Fruit fly (Drosophila melanogaster) whole organism, embryonic: ENCODE measurements around the gene Os-C.

Source experiments
- Aef1 ChIP-seq: fragments of 200-800 bp; sonication (Bioruptor generic); IDR thresholded peaks from 3 replicates; pipeline ENCODE4 v1.3.6; 2022; ENCODE audit warnings: missing biosample characterization, missing genetic modification characterization
- B-H1 ChIP-seq: fragments of 200-800 bp; sonication (Bioruptor generic); IDR thresholded peaks from 3 replicates; pipeline ENCODE4 v1.3.6; 2022; ENCODE audit warnings: missing biosample characterization, missing genetic modification characterization
- CG10274 ChIP-seq: fragments of 200-800 bp; sonication (Bioruptor generic); optimal IDR thresholded peaks from 3 replicates; lab custom pipeline; 2017; ENCODE audit warnings: missing biosample characterization, mild to moderate bottlenecking, missing genetic modification characterization
- CG11560 ChIP-seq: fragments of 200-800 bp; sonication (Bioruptor generic); IDR thresholded peaks from 3 replicates; pipeline ENCODE4 v1.3.6; 2022; ENCODE audit warnings: missing biosample characterization, missing genetic modification characterization
- CG12391 ChIP-seq: fragments of 200-800 bp; sonication (Bioruptor generic); optimal IDR thresholded peaks from 3 replicates; lab custom pipeline; 2018; ENCODE audit warnings: missing biosample characterization, mild to moderate bottlenecking, missing genetic modification characterization, moderate library complexity
- CG14710 ChIP-seq: fragments of 200-800 bp; sonication (Bioruptor generic); optimal IDR thresholded peaks from 3 replicates; lab custom pipeline; 2019; ENCODE audit warnings: missing biosample characterization, mild to moderate bottlenecking, missing genetic modification characterization, moderate library complexity
- CG1529 ChIP-seq: fragments of 200-800 bp; sonication (Bioruptor generic); optimal IDR thresholded peaks from 3 replicates; lab custom pipeline; 2018; ENCODE audit warnings: missing biosample characterization, missing genetic modification characterization
- CG16815 ChIP-seq: fragments of 200-800 bp; sonication (Bioruptor generic); optimal IDR thresholded peaks from 3 replicates; lab custom pipeline; 2017; ENCODE audit warnings: missing biosample characterization, mild to moderate bottlenecking, missing genetic modification characterization
- CG17361 ChIP-seq: fragments of 200-800 bp; sonication (Bioruptor generic); IDR thresholded peaks from 3 replicates; pipeline ENCODE4 v1.3.6; 2022; ENCODE audit warnings: missing biosample characterization, missing genetic modification characterization
- CG17568 ChIP-seq: fragments of 200-800 bp; sonication (Bioruptor generic); optimal IDR thresholded peaks from 2 replicates; lab custom pipeline; 2018; ENCODE audit warnings: missing biosample characterization, mild to moderate bottlenecking, missing genetic modification characterization, moderate library complexity
- CG17612 ChIP-seq: fragments of 200-800 bp; sonication (Bioruptor generic); IDR thresholded peaks from 2 replicates; pipeline ENCODE4 v1.3.6; 2022; ENCODE audit warnings: missing biosample characterization, missing genetic modification characterization
- CG2202 ChIP-seq: fragments of 200-800 bp; sonication (Bioruptor generic); optimal IDR thresholded peaks from 2 replicates; lab custom pipeline; 2018; ENCODE audit warnings: missing biosample characterization, mild to moderate bottlenecking, missing genetic modification characterization
- CG30431 ChIP-seq: fragments of 200-800 bp; sonication (Bioruptor generic); optimal IDR thresholded peaks from 2 replicates; lab custom pipeline; 2017; ENCODE audit warnings: missing biosample characterization, missing genetic modification characterization
- CG3065 ChIP-seq: fragments of 200-800 bp; sonication (Bioruptor generic); optimal IDR thresholded peaks from 2 replicates; lab custom pipeline; 2016; ENCODE audit warnings: missing biosample characterization, missing genetic modification characterization
- CG31224 ChIP-seq: fragments of 200-800 bp; sonication (Bioruptor generic); IDR thresholded peaks from 2 replicates; pipeline ENCODE4 v1.3.6; 2022; ENCODE audit warnings: missing biosample characterization, missing genetic modification characterization
- CG3726 ChIP-seq: fragments of 200-800 bp; sonication (Bioruptor generic); IDR thresholded peaks from 3 replicates; pipeline ENCODE4, ENCODE4 v1.3.6; 2022; ENCODE audit warnings: missing biosample characterization, missing genetic modification characterization
- CG5180 ChIP-seq: fragments of 200-800 bp; sonication (Bioruptor generic); optimal IDR thresholded peaks from 3 replicates; lab custom pipeline; 2017; ENCODE audit warnings: missing biosample characterization, missing genetic modification characterization, mild to moderate bottlenecking, moderate library complexity, missing genetic modification reagents
- CG6689 ChIP-seq: fragments of 200-800 bp; sonication (Bioruptor generic); IDR thresholded peaks from 2 replicates; pipeline ENCODE4 v1.3.6; 2022; ENCODE audit warnings: missing biosample characterization, missing genetic modification characterization
- CG7839 ChIP-seq: fragments of 200-800 bp; sonication (Bioruptor generic); optimal IDR thresholded peaks from 3 replicates; lab custom pipeline; 2018; ENCODE audit warnings: missing biosample characterization, mild to moderate bottlenecking, missing genetic modification characterization, moderate library complexity
- Dbx ChIP-seq: fragments of 200-800 bp; sonication (Bioruptor generic); IDR thresholded peaks from 3 replicates; pipeline ENCODE4 v1.3.6; 2022; ENCODE audit warnings: missing biosample characterization, missing genetic modification characterization
- Dek ChIP-seq: fragments of 200-800 bp; sonication (Bioruptor generic); optimal IDR thresholded peaks from 3 replicates; lab custom pipeline; 2019; ENCODE audit warnings: missing biosample characterization, mild to moderate bottlenecking, missing genetic modification characterization, moderate library complexity
- Dref ChIP-seq: fragments of 200-800 bp; sonication (Bioruptor generic); IDR thresholded peaks from 2 replicates; pipeline ENCODE4 v1.3.6; 2022; ENCODE audit warnings: missing biosample characterization, missing genetic modification characterization
- E2f1 ChIP-seq: fragments of 200-800 bp; sonication (Bioruptor generic); IDR thresholded peaks from 2 replicates; pipeline ENCODE4 v1.3.6; 2022; ENCODE audit warnings: missing biosample characterization, missing genetic modification characterization
- E2f2 ChIP-seq: fragments of 200-800 bp; sonication (Bioruptor generic); IDR thresholded peaks from 2 replicates; pipeline ENCODE4 v1.3.6; 2022; ENCODE audit warnings: missing biosample characterization, missing genetic modification characterization
- ERR ChIP-seq: fragments of 200-800 bp; sonication (Bioruptor generic); optimal IDR thresholded peaks from 2 replicates; lab custom pipeline; 2016; ENCODE audit warnings: missing biosample characterization, missing genetic modification characterization
- Fer3 ChIP-seq: fragments of 200-800 bp; sonication (Bioruptor generic); optimal IDR thresholded peaks from 2 replicates; lab custom pipeline; 2018; ENCODE audit warnings: missing biosample characterization, mild to moderate bottlenecking, missing genetic modification characterization, moderate library complexity
- Gsc ChIP-seq: fragments of 200-800 bp; sonication (Bioruptor generic); IDR thresholded peaks from 2 replicates; pipeline ENCODE4 v1.3.6; 2022; ENCODE audit warnings: missing biosample characterization, missing genetic modification characterization
- MTF-1 ChIP-seq: fragments of 200-800 bp; sonication (Bioruptor generic); optimal IDR thresholded peaks from 2 replicates; lab custom pipeline; 2018; ENCODE audit warnings: missing biosample characterization, mild to moderate bottlenecking, missing genetic modification characterization, borderline replicate concordance
- NFAT ChIP-seq: fragments of 200-800 bp; sonication (Bioruptor generic); IDR thresholded peaks from 2 replicates; pipeline ENCODE4 v1.3.6; 2022; ENCODE audit warnings: missing biosample characterization, missing genetic modification characterization
- Optix ChIP-seq: fragments of 200-800 bp; sonication (Bioruptor generic); IDR thresholded peaks from 3 replicates; pipeline ENCODE4 v1.3.6; 2022; ENCODE audit warnings: missing biosample characterization, missing genetic modification characterization
- Rfx ChIP-seq: fragments of 200-800 bp; sonication (Bioruptor generic); IDR thresholded peaks from 2 replicates; pipeline ENCODE4 v1.3.6; 2022; ENCODE audit warnings: missing biosample characterization, missing genetic modification characterization
- Scr ChIP-seq: fragments of 200-800 bp; sonication (Bioruptor generic); IDR thresholded peaks from 2 replicates; pipeline ENCODE4 v1.3.6; 2022; ENCODE audit warnings: missing biosample characterization, missing genetic modification characterization; ENCODE audit not compliant: partially characterized antibody
- Sin3A ChIP-seq: fragments of >200 bp; optimal IDR thresholded peaks from 2 replicates; lab custom pipeline; 2018
- Six4 ChIP-seq: fragments of 200-800 bp; sonication (Bioruptor generic); optimal IDR thresholded peaks from 2 replicates; lab custom pipeline; 2016; ENCODE audit warnings: missing biosample characterization, missing genetic modification characterization
- Stat92E ChIP-seq, 3 experiments: fragments of >200 bp in 2 of 3; fragments of 200-800 bp in 1 of 3; sonication (Bioruptor generic) in 1 of 3; optimal IDR thresholded peaks; 2 replicates each; lab custom pipeline; 2017 to 2019; ENCODE audit warnings: missing biosample characterization in 3 of 3, missing genetic modification characterization in 3 of 3, mild to moderate bottlenecking in 1 of 3, moderate library complexity in 1 of 3
- YL-1 ChIP-seq: fragments of 200-800 bp; sonication (Bioruptor generic); optimal IDR thresholded peaks from 3 replicates; lab custom pipeline; 2017; ENCODE audit warnings: missing biosample characterization, mild to moderate bottlenecking, missing genetic modification characterization
- ase ChIP-seq: fragments of 200-800 bp; sonication (Bioruptor generic); IDR thresholded peaks from 3 replicates; pipeline ENCODE4 v1.3.6; 2022; ENCODE audit warnings: missing biosample characterization, missing genetic modification characterization
- bbx ChIP-seq: fragments of 200-800 bp; sonication (Bioruptor generic); IDR thresholded peaks from 2 replicates; pipeline ENCODE4 v1.3.6; 2022; ENCODE audit warnings: missing biosample characterization, missing genetic modification characterization; ENCODE audit not compliant: partially characterized antibody
- cad ChIP-seq: fragments of >200 bp; optimal IDR thresholded peaks from 2 replicates; lab custom pipeline; 2017; ENCODE audit warnings: missing biosample characterization, missing genetic modification characterization
- cas ChIP-seq: fragments of 200-800 bp; sonication (Bioruptor generic); IDR thresholded peaks from 2 replicates; pipeline ENCODE4 v1.3.6; 2022; ENCODE audit warnings: missing biosample characterization, missing genetic modification characterization
- disco-r ChIP-seq: fragments of 200-800 bp; sonication (Bioruptor generic); optimal IDR thresholded peaks from 2 replicates; lab custom pipeline; 2016; ENCODE audit warnings: missing biosample characterization, missing genetic modification characterization
- ems ChIP-seq: fragments of 200-800 bp; sonication (Bioruptor generic); optimal IDR thresholded peaks from 3 replicates; lab custom pipeline; 2016; ENCODE audit warnings: missing biosample characterization, missing genetic modification characterization
- gce ChIP-seq: fragments of 200-800 bp; sonication (Bioruptor generic); IDR thresholded peaks from 3 replicates; pipeline ENCODE4 v1.3.6; 2022; ENCODE audit warnings: missing biosample characterization, missing genetic modification characterization
- gsb ChIP-seq: fragments of 200-800 bp; sonication (Bioruptor generic); IDR thresholded peaks from 2 replicates; pipeline ENCODE4 v1.3.6; 2022; ENCODE audit warnings: missing biosample characterization, missing genetic modification characterization
- insv ChIP-seq, 2 experiments: fragments of 200-800 bp; sonication (Bioruptor generic); optimal IDR thresholded peaks; 3 replicates each; lab custom pipeline; 2016 to 2018; ENCODE audit warnings: missing biosample characterization in 2 of 2, missing genetic modification characterization in 2 of 2
- jumu ChIP-seq: fragments of 200-800 bp; sonication (Bioruptor generic); optimal IDR thresholded peaks from 3 replicates; lab custom pipeline; 2016; ENCODE audit warnings: missing biosample characterization, missing genetic modification characterization
- kay ChIP-seq: fragments of 200-800 bp; sonication (Bioruptor generic); optimal IDR thresholded peaks from 2 replicates; lab custom pipeline; 2016; ENCODE audit warnings: missing biosample characterization, missing genetic modification characterization
- maf-S ChIP-seq: fragments of 200-800 bp; sonication (Bioruptor generic); optimal IDR thresholded peaks from 2 replicates; lab custom pipeline; 2016; ENCODE audit warnings: missing biosample characterization, missing genetic modification characterization
- nau ChIP-seq: fragments of 200-800 bp; sonication (Bioruptor generic); optimal IDR thresholded peaks from 3 replicates; lab custom pipeline; 2017; ENCODE audit warnings: missing biosample characterization, mild to moderate bottlenecking, missing genetic modification characterization, missing genetic modification reagents
- pb ChIP-seq: fragments of 200-800 bp; sonication (Bioruptor generic); optimal IDR thresholded peaks from 3 replicates; lab custom pipeline; 2016; ENCODE audit warnings: missing biosample characterization, missing genetic modification characterization
- pita ChIP-seq: fragments of 200-800 bp; sonication (Bioruptor generic); optimal IDR thresholded peaks from 2 replicates; lab custom pipeline; 2017; ENCODE audit warnings: missing biosample characterization, mild to moderate bottlenecking, missing genetic modification characterization

The Os-C gene

dm6 chr3R:8027203-8027688 lies 48.5 kb downstream of the Os-C start (continued):
- peak; percentile 69 for TF ChIP-seq E2f1 (GFP tag; lab: Robert Waterston, UW)
- TF ChIP-seq Scr (GFP tag; lab: Robert Waterston, UW), result no peak
- TF ChIP-seq CG31224 (GFP tag; lab: Robert Waterston, UW), result peak; percentile 35; the same call in 1 of the 2 replicates
- no peak for TF ChIP-seq cas
- TF ChIP-seq ase (GFP tag; lab: Robert Waterston, UW), result peak; percentile 49; the same call in 2 of the 3 replicates
- no peak for TF ChIP-seq nau
- TF ChIP-seq Aef1, result peak; percentile 53; the same call in 2 of the 3 replicates
- TF ChIP-seq insv (GFP tag; optimal IDR thresholded peaks at IDR 0.05; lab: Kevin White, UChicago), result peak in 1 of 2 experiments; percentile 41
- TF ChIP-seq CG7839 (tag; lab: Kevin White, UChicago), result peak; percentile 93
- TF ChIP-seq B-H1 (GFP tag; lab: Robert Waterston, UW), result peak; percentile 41; the same call in 2 of the 3 replicates
- peak; percentile 60 for TF ChIP-seq Six4 (GFP tag; lab: Kevin White, UChicago)
- TF ChIP-seq kay (GFP tag; lab: Kevin White, UChicago), result peak; percentile 15
- no peak for TF ChIP-seq ERR
- TF ChIP-seq maf-S (GFP tag; lab: Kevin White, UChicago), result no peak
- no peak for TF ChIP-seq CG17612
- TF ChIP-seq disco-r (GFP tag; lab: Kevin White, UChicago), result no peak
- TF ChIP-seq Gsc (GFP tag; lab: Robert Waterston, UW), result no peak
- TF ChIP-seq CG2202 (tag; lab: Kevin White, UChicago), result peak; percentile 72
- no peak for TF ChIP-seq Sin3A (lab: Kevin White, UChicago)
- TF ChIP-seq NFAT (GFP tag; lab: Robert Waterston, UW), result peak; percentile 70
- TF ChIP-seq gce (GFP tag; lab: Robert Waterston, UW), result 0 out of 3 replicates have a peak, but pooled peaks have one; percentile 39
- peak; percentile 42 for TF ChIP-seq ems (GFP tag; lab: Kevin White, UChicago)
- peak; percentile 76 for TF ChIP-seq Rfx (GFP tag; lab: Robert Waterston, UW)
- 0 out of 3 replicates have a peak, but pooled peaks have one; percentile 35 for TF ChIP-seq CG3726
- TF ChIP-seq pb (GFP tag; lab: Kevin White, UChicago), result no peak
- peak; percentile 40 for TF ChIP-seq CG5180 (GFP tag; lab: Kevin White, UChicago)
- TF ChIP-seq YL-1 (GFP tag; lab: Kevin White, UChicago), result peak; percentile 58
- peak; percentile 64; the same call in 1 of the 2 replicates for TF ChIP-seq E2f2 (GFP tag; lab: Robert Waterston, UW)
- no peak for TF ChIP-seq bbx (GFP tag; lab: Robert Waterston, UW)
- peak; percentile 80 for TF ChIP-seq CG30431
- TF ChIP-seq Dek, result peak; percentile 91
- TF ChIP-seq Stat92E (GFP tag; optimal IDR thresholded peaks at IDR 0.05; lab: Kevin White, UChicago), result no peak
- peak; percentile 94 for TF ChIP-seq CG12391 (tag; lab: Kevin White, UChicago)
- TF ChIP-seq Dbx, result 0 out of 3 replicates have a peak, but pooled peaks have one; percentile 14
- TF ChIP-seq Fer3 (tag; lab: Kevin White, UChicago), result peak; percentile 81
- 0 out of 3 replicates have a peak, but pooled peaks have one; percentile 9 for TF ChIP-seq Optix (GFP tag; lab: Robert Waterston, UW)
- TF ChIP-seq CG10274 (GFP tag; lab: Kevin White, UChicago), result peak; percentile 39
- TF ChIP-seq gsb (GFP tag; lab: Robert Waterston, UW), result no peak
- TF ChIP-seq CG3065 (GFP tag; lab: Kevin White, UChicago), result peak; percentile 45
- no peak for TF ChIP-seq CG1529 (GFP tag; lab: Kevin White, UChicago)
- peak; percentile 8 for TF ChIP-seq MTF-1
- TF ChIP-seq CG14710 (tag; lab: Kevin White, UChicago), result peak; percentile 83
- no peak; the same call in 1 of the 3 replicates for TF ChIP-seq CG17361 (GFP tag; lab: Robert Waterston, UW)
- no peak for TF ChIP-seq jumu (GFP tag; lab: Kevin White, UChicago)
- TF ChIP-seq Dref, result no peak
- TF ChIP-seq CG16815 (GFP tag; lab: Kevin White, UChicago), result peak; percentile 48
- peak; percentile 78 for TF ChIP-seq CG6689 (GFP tag; lab: Robert Waterston, UW)
- TF ChIP-seq CG17568 (GFP tag; lab: Kevin White, UChicago), result peak; percentile 50
- TF ChIP-seq CG11560 (tag; lab: Robert Waterston, UW), result no peak
- TF ChIP-seq pita (GFP tag; lab: Kevin White, UChicago), result no peak
- TF ChIP-seq cad (GFP tag; lab: Kevin White, UChicago), result no peak
